Fruit fly (Drosophila melanogaster) whole organism, embryonic: ENCODE data around the gene yps.
A peak's percentile ranks its signal among the peaks of the same experiment; 100 is the strongest.

ENCODE experiments used
- Bgb ChIP-seq: fragments of 200-800 bp; sonication (Bioruptor generic); IDR thresholded peaks from 2 replicates; pipeline ENCODE4 v1.3.6; 2022; ENCODE audit warnings: missing biosample characterization, missing genetic modification characterization; ENCODE audit not compliant: partially characterized antibody
- Bteb2 ChIP-seq: fragments of 200-800 bp; sonication (Bioruptor generic); optimal IDR thresholded peaks from 2 replicates; lab custom pipeline; 2016; ENCODE audit warnings: missing biosample characterization, missing genetic modification characterization
- CG1024 ChIP-seq: fragments of 200-800 bp; sonication (Bioruptor generic); IDR thresholded peaks from 2 replicates; pipeline ENCODE4 v1.3.6; 2022; ENCODE audit warnings: missing biosample characterization, missing genetic modification characterization
- CG10366 ChIP-seq: fragments of 200-800 bp; sonication (Bioruptor generic); IDR thresholded peaks from 2 replicates; pipeline ENCODE4 v1.3.6; 2022; ENCODE audit warnings: missing biosample characterization, missing genetic modification characterization
- CG10462 ChIP-seq: fragments of 200-800 bp; sonication (Bioruptor generic); optimal IDR thresholded peaks from 2 replicates; lab custom pipeline; 2016; ENCODE audit warnings: missing biosample characterization, missing genetic modification characterization
- CG11398 ChIP-seq: fragments of 200-800 bp; sonication (Bioruptor generic); optimal IDR thresholded peaks from 2 replicates; lab custom pipeline; 2016; ENCODE audit warnings: missing biosample characterization, missing genetic modification characterization
- CG12219 ChIP-seq: fragments of 200-800 bp; sonication (Bioruptor generic); optimal IDR thresholded peaks from 3 replicates; lab custom pipeline; 2018; ENCODE audit warnings: missing biosample characterization, mild to moderate bottlenecking, missing genetic modification characterization
- CG12236 ChIP-seq: fragments of 200-800 bp; sonication (Bioruptor generic); optimal IDR thresholded peaks from 2 replicates; lab custom pipeline; 2016; ENCODE audit warnings: missing biosample characterization, missing genetic modification characterization
- CG13123 ChIP-seq: fragments of 200-800 bp; sonication (Bioruptor generic); optimal IDR thresholded peaks from 2 replicates; lab custom pipeline; 2016; ENCODE audit warnings: missing biosample characterization, missing genetic modification characterization
- CG15269 ChIP-seq: fragments of 200-800 bp; sonication (Bioruptor generic); optimal IDR thresholded peaks from 2 replicates; lab custom pipeline; 2018; ENCODE audit warnings: missing biosample characterization, mild to moderate bottlenecking, missing genetic modification characterization, moderate library complexity
- CG15601 ChIP-seq: fragments of 200-800 bp; sonication (Bioruptor generic); optimal IDR thresholded peaks from 3 replicates; lab custom pipeline; 2019; ENCODE audit warnings: missing biosample characterization, mild to moderate bottlenecking, missing genetic modification characterization, moderate library complexity
- CG17328 ChIP-seq: fragments of 200-800 bp; sonication (Bioruptor generic); IDR thresholded peaks from 2 replicates; pipeline ENCODE4 v1.3.6; 2022; ENCODE audit warnings: missing biosample characterization, missing genetic modification characterization
- CG18262 ChIP-seq: fragments of 200-800 bp; optimal IDR thresholded peaks from 3 replicates; lab custom pipeline; 2019; ENCODE audit warnings: missing biosample characterization, mild to moderate bottlenecking, missing genetic modification characterization, moderate library complexity
- CG2129 ChIP-seq: fragments of 200-800 bp; sonication (Bioruptor generic); IDR thresholded peaks from 2 replicates; pipeline ENCODE4 v1.3.6; 2022; ENCODE audit warnings: missing biosample characterization, missing genetic modification characterization; ENCODE audit not compliant: partially characterized antibody
- CG31441 ChIP-seq: fragments of 200-800 bp; sonication (Bioruptor generic); IDR thresholded peaks from 2 replicates; pipeline ENCODE4 v1.3.6; 2022; ENCODE audit warnings: missing biosample characterization, missing genetic modification characterization
- CG4404 ChIP-seq: fragments of 200-800 bp; sonication (Bioruptor generic); IDR thresholded peaks from 2 replicates; pipeline ENCODE4 v1.3.6; 2022; ENCODE audit warnings: missing biosample characterization, missing genetic modification characterization
- CG6654 ChIP-seq: fragments of 200-800 bp; sonication (Bioruptor generic); optimal IDR thresholded peaks from 2 replicates; lab custom pipeline; 2017; ENCODE audit warnings: missing biosample characterization, mild to moderate bottlenecking, missing genetic modification characterization
- CG8478 ChIP-seq: fragments of >200 bp; optimal IDR thresholded peaks from 2 replicates; lab custom pipeline; 2018
- CG9609 ChIP-seq: fragments of 200-800 bp; sonication (Bioruptor generic); optimal IDR thresholded peaks from 3 replicates; lab custom pipeline; 2016; ENCODE audit warnings: missing biosample characterization, missing genetic modification characterization
- CG9932 ChIP-seq: fragments of 200-800 bp; sonication (Bioruptor generic); IDR thresholded peaks from 2 replicates; pipeline ENCODE4 v1.3.6; 2022; ENCODE audit warnings: missing biosample characterization, missing genetic modification characterization
- Chrac-16 ChIP-seq: fragments of 200-800 bp; sonication (Bioruptor generic); optimal IDR thresholded peaks from 3 replicates; lab custom pipeline; 2016; ENCODE audit warnings: missing biosample characterization, missing genetic modification characterization
- Dad ChIP-seq: fragments of 200-800 bp; sonication (Bioruptor generic); optimal IDR thresholded peaks from 3 replicates; lab custom pipeline; 2016; ENCODE audit warnings: missing biosample characterization, missing genetic modification characterization
- Jarid2 ChIP-seq: fragments of 200-800 bp; sonication (Bioruptor generic); optimal IDR thresholded peaks from 3 replicates; lab custom pipeline; 2017; ENCODE audit warnings: mild to moderate bottlenecking, missing biosample characterization, missing genetic modification reagents, missing genetic modification characterization
- Scr ChIP-seq: fragments of 200-800 bp; sonication (Bioruptor generic); IDR thresholded peaks from 2 replicates; pipeline ENCODE4 v1.3.6; 2022; ENCODE audit warnings: missing biosample characterization, missing genetic modification characterization; ENCODE audit not compliant: partially characterized antibody
- Six4 ChIP-seq: fragments of 200-800 bp; sonication (Bioruptor generic); optimal IDR thresholded peaks from 2 replicates; lab custom pipeline; 2016; ENCODE audit warnings: missing biosample characterization, missing genetic modification characterization
- Ssrp ChIP-seq: fragments of 200-800 bp; sonication (Bioruptor generic); optimal IDR thresholded peaks from 2 replicates; lab custom pipeline; 2018; ENCODE audit warnings: missing biosample characterization, mild to moderate bottlenecking, missing genetic modification characterization, moderate library complexity
- Xrp1 ChIP-seq: fragments of 200-800 bp; sonication (Bioruptor generic); IDR thresholded peaks from 2 replicates; pipeline ENCODE4 v1.3.6; 2022; ENCODE audit warnings: missing biosample characterization, missing genetic modification characterization
- aop ChIP-seq: fragments of 200-800 bp; sonication (Bioruptor generic); IDR thresholded peaks from 2 replicates; pipeline ENCODE4 v1.3.6; 2022; ENCODE audit warnings: missing biosample characterization, missing genetic modification characterization
- caup ChIP-seq: fragments of 200-800 bp; sonication (Bioruptor generic); optimal IDR thresholded peaks from 3 replicates; lab custom pipeline; 2017; ENCODE audit warnings: missing biosample characterization, mild to moderate bottlenecking, missing genetic modification characterization, moderate library complexity; ENCODE audit not compliant: severe bottlenecking
- crc ChIP-seq: fragments of 200-800 bp; sonication (Bioruptor generic); optimal IDR thresholded peaks from 2 replicates; lab custom pipeline; 2016; ENCODE audit warnings: missing biosample characterization, missing genetic modification characterization
- dpn ChIP-seq, 2 experiments: fragments of 200-800 bp; sonication (Bioruptor generic); optimal IDR thresholded peaks; 3 replicates each; lab custom pipeline; 2016; ENCODE audit warnings: missing biosample characterization in 2 of 2, missing genetic modification characterization in 2 of 2
- dysf ChIP-seq: fragments of 200-800 bp; sonication (Bioruptor generic); IDR thresholded peaks from 3 replicates; pipeline ENCODE4 v1.3.6; 2022; ENCODE audit warnings: missing biosample characterization, missing genetic modification characterization
- fd64A ChIP-seq: fragments of 200-800 bp; sonication (Bioruptor generic); optimal IDR thresholded peaks from 3 replicates; lab custom pipeline; 2018; ENCODE audit warnings: missing biosample characterization, mild to moderate bottlenecking, missing genetic modification characterization
- fd96Cb ChIP-seq: fragments of 200-800 bp; sonication (Bioruptor generic); optimal IDR thresholded peaks from 2 replicates; lab custom pipeline; 2018; ENCODE audit warnings: missing biosample characterization, mild to moderate bottlenecking, missing genetic modification characterization, moderate library complexity
- fru ChIP-seq: fragments of >200 bp; optimal IDR thresholded peaks from 2 replicates; lab custom pipeline; 2017
- gem ChIP-seq: fragments of 200-800 bp; sonication (Bioruptor generic); optimal IDR thresholded peaks from 2 replicates; lab custom pipeline; 2019; ENCODE audit warnings: missing biosample characterization, mild to moderate bottlenecking, missing genetic modification characterization, moderate library complexity
- mam ChIP-seq: fragments of 200-800 bp; sonication (Bioruptor generic); optimal IDR thresholded peaks from 3 replicates; lab custom pipeline; 2016; ENCODE audit warnings: missing biosample characterization, missing genetic modification characterization
- mirr ChIP-seq: fragments of 200-800 bp; sonication (Bioruptor generic); optimal IDR thresholded peaks from 3 replicates; lab custom pipeline; 2018; ENCODE audit warnings: missing biosample characterization, mild to moderate bottlenecking, missing genetic modification characterization
- nmo ChIP-seq: fragments of 200-800 bp; sonication (Bioruptor generic); optimal IDR thresholded peaks from 2 replicates; lab custom pipeline; 2018; ENCODE audit warnings: missing biosample characterization, mild to moderate bottlenecking, missing genetic modification characterization, moderate library complexity
- p53 ChIP-seq: fragments of 200-800 bp; sonication (Bioruptor generic); optimal IDR thresholded peaks from 2 replicates; lab custom pipeline; 2016; ENCODE audit warnings: missing biosample characterization, missing genetic modification characterization
- pho ChIP-seq: fragments of 200-800 bp; sonication (Bioruptor generic); optimal IDR thresholded peaks from 2 replicates; lab custom pipeline; 2016; ENCODE audit warnings: missing biosample characterization, missing genetic modification characterization
- prd ChIP-seq, 3 experiments: fragments of >200 bp in 2 of 3; fragments of 200-800 bp in 1 of 3; sonication (Bioruptor generic) in 1 of 3; optimal IDR thresholded peaks in 2 of 3; IDR thresholded peaks in 1 of 3; 2 replicates in 2 of 3; 3 replicates in 1 of 3; pipeline versions ENCODE4 v1.3.6 to Lab custom; 2017 to 2022; ENCODE audit warnings: missing biosample characterization in 1 of 3, missing genetic modification characterization in 1 of 3
- row ChIP-seq: fragments of 200-800 bp; sonication (Bioruptor generic); IDR thresholded peaks from 3 replicates; pipeline ENCODE4 v1.3.6; 2022; ENCODE audit warnings: missing biosample characterization, missing genetic modification characterization
- run ChIP-seq: fragments of 200-800 bp; sonication (Bioruptor generic); optimal IDR thresholded peaks from 3 replicates; lab custom pipeline; 2018; ENCODE audit warnings: missing biosample characterization, mild to moderate bottlenecking, missing genetic modification characterization
- sc ChIP-seq, 3 experiments: fragments of >200 bp in 2 of 3; fragments of 200-800 bp in 1 of 3; sonication (Bioruptor generic) in 1 of 3; optimal IDR thresholded peaks; 2 replicates in 2 of 3; 3 replicates in 1 of 3; lab custom pipeline; 2017; ENCODE audit warnings: mild to moderate bottlenecking in 1 of 3, missing biosample characterization in 1 of 3, missing genetic modification characterization in 1 of 3, missing genetic modification reagents in 1 of 3
- slbo ChIP-seq: fragments of 200-800 bp; sonication (Bioruptor generic); IDR thresholded peaks from 2 replicates; pipeline ENCODE4 v1.3.6; 2022; ENCODE audit warnings: missing biosample characterization, missing genetic modification characterization
- tio ChIP-seq: fragments of 200-800 bp; sonication (Bioruptor generic); optimal IDR thresholded peaks from 2 replicates; lab custom pipeline; 2017; ENCODE audit warnings: missing biosample characterization, missing genetic modification characterization, inconsistent platforms
- wdn ChIP-seq: fragments of 200-800 bp; sonication (Bioruptor generic); IDR thresholded peaks from 2 replicates; pipeline ENCODE4 v1.3.6; 2022; ENCODE audit warnings: missing biosample characterization, missing genetic modification characterization
- zf30C ChIP-seq: fragments of 200-800 bp; sonication (Bioruptor generic); optimal IDR thresholded peaks from 3 replicates; lab custom pipeline; 2018; ENCODE audit warnings: missing biosample characterization, mild to moderate bottlenecking, missing genetic modification characterization

Gene yps

DNA sequence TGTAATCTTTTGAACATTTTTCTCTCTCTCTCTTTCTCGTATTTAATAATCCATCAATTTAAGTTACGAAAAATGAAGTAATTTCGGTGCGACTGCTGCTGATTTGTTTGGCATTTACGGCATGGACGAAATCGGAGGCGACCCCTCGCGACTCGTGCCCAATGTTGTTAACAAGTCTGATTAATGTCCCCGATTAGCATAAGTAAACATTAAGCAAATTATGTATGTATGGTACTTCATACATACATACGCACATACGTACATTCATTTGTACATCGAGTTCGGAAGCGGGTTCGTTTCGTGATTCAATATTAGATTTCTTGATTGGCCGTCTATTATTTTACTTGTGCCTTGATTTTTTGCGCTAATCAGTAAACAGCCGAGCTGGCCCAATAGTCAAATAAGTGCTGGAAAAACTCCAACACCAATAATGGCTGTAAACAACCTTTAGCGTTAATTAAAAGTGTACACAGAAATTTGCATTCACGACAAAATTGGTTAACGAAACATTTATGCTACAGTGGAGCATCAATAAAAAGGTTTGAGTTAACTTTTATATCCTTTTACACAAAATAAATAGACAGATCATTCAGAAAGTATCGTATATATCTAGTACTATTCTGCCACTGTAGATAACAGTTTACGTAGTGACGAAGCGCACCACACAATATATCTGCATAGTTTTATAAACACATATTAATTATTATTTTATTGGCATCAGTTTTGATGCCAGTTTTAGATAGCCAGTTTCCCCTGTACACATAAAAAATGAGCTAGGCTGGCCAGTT, 33.9 kb downstream of the yps start:
- TF ChIP-seq slbo (GFP tag; lab: Robert Waterston, UW) (peak; percentile 83), crc (no peak), Bgb (no peak), gem (tag; lab: Kevin White, UChicago) (peak; percentile 73), CG31441 (GFP tag; lab: Robert Waterston, UW) (peak; percentile 51; the same call in 1 of the 2 replicates), dysf (peak; percentile 81), mam (GFP tag; lab: Kevin White, UChicago) (peak; percentile 56), fd64A (GFP tag; lab: Kevin White, UChicago) (no peak), sc (optimal IDR thresholded peaks at IDR 0.05; lab: Kevin White, UChicago) (no peak), sc (GFP tag; optimal IDR thresholded peaks at IDR 0.05; lab: Kevin White, UChicago) (no peak), mirr (GFP tag; lab: Kevin White, UChicago) (peak; percentile 74), CG9609 (GFP tag; lab: Kevin White, UChicago) (no peak), CG2129 (no peak), zf30C (no peak), fru (no peak), CG6654 (GFP tag; lab: Kevin White, UChicago) (no peak), CG11398 (GFP tag; lab: Kevin White, UChicago) (peak; percentile 15), CG10462 (GFP tag; lab: Kevin White, UChicago) (no peak), CG1024 (GFP tag; lab: Robert Waterston, UW) (no peak), Bteb2 (peak; percentile 47), fd96Cb (tag; lab: Kevin White, UChicago) (peak; percentile 32), p53 (GFP tag; lab: Kevin White, UChicago) (no peak), Ssrp (tag; lab: Kevin White, UChicago) (peak; percentile 10), aop (GFP tag; lab: Robert Waterston, UW) (peak; percentile 38; the same call in 1 of the 2 replicates), CG8478 (lab: Kevin White, UChicago) (no peak), CG13123 (GFP tag; lab: Kevin White, UChicago) (no peak), prd (optimal IDR thresholded peaks at IDR 0.05; lab: Kevin White, UChicago) (no peak), prd (GFP tag; IDR thresholded peaks at IDR 0.05; lab: Robert Waterston, UW) (peak; percentile 76), nmo (GFP tag; lab: Kevin White, UChicago) (peak; percentile 59), pho (GFP tag; lab: Kevin White, UChicago) (peak; percentile 18), CG17328 (no peak), CG12219 (peak; percentile 50), CG15601 (tag; lab: Kevin White, UChicago) (no peak), Chrac-16 (peak; percentile 11), run (tag; lab: Kevin White, UChicago) (peak; percentile 10), CG15269 (tag; lab: Kevin White, UChicago) (peak; percentile 86), CG12236 (GFP tag; lab: Kevin White, UChicago) (no peak), Dad (GFP tag; lab: Kevin White, UChicago) (no peak), caup (GFP tag; lab: Kevin White, UChicago) (peak; percentile 31), CG4404 (GFP tag; lab: Robert Waterston, UW) (0 out of 2 replicates have a peak, but pooled peaks have one; percentile 55), CG10366 (GFP tag; lab: Robert Waterston, UW) (no peak; the same call in 1 of the 2 replicates), dpn (GFP tag; optimal IDR thresholded peaks at IDR 0.05; lab: Kevin White, UChicago) (peak; percentile 47 to 69), CG18262 (tag; lab: Kevin White, UChicago) (peak; percentile 23), Scr (GFP tag; lab: Robert Waterston, UW) (no peak), Xrp1 (GFP tag; lab: Robert Waterston, UW) (no peak; the same call in 1 of the 2 replicates), Jarid2 (GFP tag; lab: Kevin White, UChicago) (no peak), row (GFP tag; lab: Robert Waterston, UW) (peak; percentile 84), Six4 (GFP tag; lab: Kevin White, UChicago) (no peak), CG9932 (GFP tag; lab: Robert Waterston, UW) (peak; percentile 82), tio (GFP tag; lab: Kevin White, UChicago) (peak; percentile 47), wdn (peak; percentile 23; the same call in 1 of the 2 replicates)
